Fruit fly (Drosophila melanogaster) whole organism, prepupa: ENCODE data around the gene CG1503.

Source experiments
- Blimp-1 ChIP-seq: fragments of 200-800 bp; sonication (Bioruptor generic); optimal IDR thresholded peaks from 3 replicates; lab custom pipeline; 2017; ENCODE audit warnings: missing biosample characterization, missing genetic modification characterization, mild to moderate bottlenecking, moderate library complexity, missing genetic modification reagents
- CG10669 ChIP-seq: fragments of 200-800 bp; sonication (Bioruptor generic); optimal IDR thresholded peaks from 3 replicates; lab custom pipeline; 2018; ENCODE audit warnings: missing biosample characterization, mild to moderate bottlenecking, missing genetic modification characterization, moderate library complexity
- CG11294 ChIP-seq: fragments of 200-800 bp; sonication (Bioruptor generic); IDR thresholded peaks from 2 replicates; pipeline ENCODE4 v1.3.6; 2022; ENCODE audit warnings: missing biosample characterization, missing genetic modification characterization
- CG11902 ChIP-seq: fragments of 200-800 bp; sonication (Bioruptor generic); optimal IDR thresholded peaks from 3 replicates; lab custom pipeline; 2016; ENCODE audit warnings: missing biosample characterization, missing genetic modification characterization
- CG15336 ChIP-seq: fragments of 200-800 bp; sonication (Bioruptor generic); IDR thresholded peaks from 2 replicates; pipeline ENCODE4 v1.3.6; 2022; ENCODE audit warnings: missing biosample characterization, missing genetic modification characterization
- CG1621 ChIP-seq: fragments of 200-800 bp; sonication (Bioruptor generic); optimal IDR thresholded peaks from 3 replicates; lab custom pipeline; 2018; ENCODE audit warnings: missing biosample characterization, mild to moderate bottlenecking, missing genetic modification characterization
- CG16779 ChIP-seq: fragments of 200-800 bp; sonication (Bioruptor generic); optimal IDR thresholded peaks from 3 replicates; lab custom pipeline; 2017; ENCODE audit warnings: missing biosample characterization, mild to moderate bottlenecking, missing genetic modification characterization
- CG3032 ChIP-seq: fragments of 200-800 bp; optimal IDR thresholded peaks from 2 replicates; lab custom pipeline; 2019; ENCODE audit warnings: missing biosample characterization, mild to moderate bottlenecking, missing genetic modification characterization, moderate library complexity
- CG31627 ChIP-seq: fragments of 200-800 bp; sonication (Bioruptor generic); optimal IDR thresholded peaks from 3 replicates; lab custom pipeline; 2016; ENCODE audit warnings: missing biosample characterization, missing genetic modification characterization
- CG32006 ChIP-seq: fragments of 200-800 bp; sonication (Bioruptor generic); optimal IDR thresholded peaks from 3 replicates; lab custom pipeline; 2017; ENCODE audit warnings: missing biosample characterization, mild to moderate bottlenecking, missing genetic modification characterization
- CG34406 ChIP-seq: fragments of 200-800 bp; sonication (Bioruptor generic); optimal IDR thresholded peaks from 3 replicates; lab custom pipeline; 2016; ENCODE audit warnings: missing biosample characterization, missing genetic modification characterization
- CG3919 ChIP-seq: fragments of 200-800 bp; sonication (Bioruptor generic); optimal IDR thresholded peaks from 3 replicates; lab custom pipeline; 2016; ENCODE audit warnings: missing biosample characterization, missing genetic modification characterization
- CG6163 ChIP-seq: fragments of 200-800 bp; sonication (Bioruptor generic); IDR thresholded peaks from 3 replicates; pipeline ENCODE4 v1.3.6; 2022; ENCODE audit warnings: missing biosample characterization, missing genetic modification characterization
- CG6276 ChIP-seq: fragments of 200-800 bp; sonication (Bioruptor generic); optimal IDR thresholded peaks from 2 replicates; lab custom pipeline; 2017; ENCODE audit warnings: missing biosample characterization, mild to moderate bottlenecking, missing genetic modification characterization
- CG6792 ChIP-seq: fragments of 200-800 bp; sonication (Bioruptor generic); optimal IDR thresholded peaks from 3 replicates; lab custom pipeline; 2016; ENCODE audit warnings: missing biosample characterization, missing genetic modification characterization
- CG6808 ChIP-seq: fragments of 200-800 bp; sonication (Bioruptor generic); optimal IDR thresholded peaks from 3 replicates; lab custom pipeline; 2017; ENCODE audit warnings: missing biosample characterization, missing genetic modification characterization, mild to moderate bottlenecking, moderate library complexity, missing genetic modification reagents
- CG6854 ChIP-seq: fragments of 200-800 bp; sonication (Bioruptor generic); optimal IDR thresholded peaks from 2 replicates; lab custom pipeline; 2017; ENCODE audit warnings: missing biosample characterization, mild to moderate bottlenecking, missing genetic modification characterization
- CG8119 ChIP-seq: fragments of 200-800 bp; sonication (Bioruptor generic); IDR thresholded peaks from 3 replicates; pipeline ENCODE4 v1.3.6; 2022; ENCODE audit warnings: missing biosample characterization, missing genetic modification characterization
- Eip75B ChIP-seq: fragments of 200-800 bp; sonication (Bioruptor generic); optimal IDR thresholded peaks from 3 replicates; lab custom pipeline; 2016; ENCODE audit warnings: missing biosample characterization, missing genetic modification characterization
- Eip78C ChIP-seq: fragments of 200-800 bp; sonication (Bioruptor generic); peaks from one replicate; lab custom pipeline; 2016; ENCODE audit warnings: missing biosample characterization, missing genetic modification characterization
- Eip93F ChIP-seq: fragments of 200-800 bp; sonication (Bioruptor generic); optimal IDR thresholded peaks from 2 replicates; lab custom pipeline; 2016; ENCODE audit warnings: missing biosample characterization, mild to moderate bottlenecking, missing genetic modification characterization
- Ets21C ChIP-seq: fragments of 200-800 bp; sonication (Bioruptor generic); optimal IDR thresholded peaks from 3 replicates; lab custom pipeline; 2016; ENCODE audit warnings: missing biosample characterization, missing genetic modification characterization
- Ets96B ChIP-seq: fragments of 200-800 bp; optimal IDR thresholded peaks from 2 replicates; lab custom pipeline; 2019; ENCODE audit warnings: missing biosample characterization, mild to moderate bottlenecking, missing genetic modification characterization, moderate library complexity
- Hr38 ChIP-seq: sonication (Bioruptor generic); optimal IDR thresholded peaks from 2 replicates; lab custom pipeline; 2016; ENCODE audit warnings: missing biosample characterization, missing genetic modification characterization
- Hr39 ChIP-seq: fragments of 200-800 bp; sonication (Bioruptor generic); optimal IDR thresholded peaks from 2 replicates; lab custom pipeline; 2016; ENCODE audit warnings: missing biosample characterization, missing genetic modification characterization
- Hr4 ChIP-seq: fragments of 200-800 bp; sonication (Bioruptor generic); optimal IDR thresholded peaks from 3 replicates; lab custom pipeline; 2016; ENCODE audit warnings: missing biosample characterization, missing genetic modification characterization
- Lpt ChIP-seq: fragments of 200-800 bp; sonication (Bioruptor generic); optimal IDR thresholded peaks from 3 replicates; lab custom pipeline; 2016; ENCODE audit warnings: missing biosample characterization, missing genetic modification characterization
- Met ChIP-seq: fragments of 200-800 bp; sonication (Bioruptor generic); optimal IDR thresholded peaks from 3 replicates; lab custom pipeline; 2016; ENCODE audit warnings: missing biosample characterization, missing genetic modification characterization
- OdsH ChIP-seq: fragments of 200-800 bp; sonication (Bioruptor generic); optimal IDR thresholded peaks from 3 replicates; lab custom pipeline; 2016; ENCODE audit warnings: missing biosample characterization, missing genetic modification characterization
- Smox ChIP-seq: fragments of 200-800 bp; sonication (Bioruptor generic); optimal IDR thresholded peaks from 3 replicates; lab custom pipeline; 2016; ENCODE audit warnings: missing biosample characterization, missing genetic modification characterization
- Sox102F ChIP-seq: fragments of 200-800 bp; sonication (Bioruptor generic); optimal IDR thresholded peaks from 2 replicates; lab custom pipeline; 2016; ENCODE audit warnings: missing biosample characterization, mild to moderate bottlenecking, missing genetic modification characterization
- Sox15 ChIP-seq: fragments of 200-800 bp; sonication (Bioruptor generic); optimal IDR thresholded peaks from 3 replicates; lab custom pipeline; 2016; ENCODE audit warnings: missing biosample characterization, missing genetic modification characterization
- acj6 ChIP-seq: fragments of 200-800 bp; sonication (Bioruptor generic); optimal IDR thresholded peaks from 3 replicates; lab custom pipeline; 2016; ENCODE audit warnings: missing biosample characterization, missing genetic modification characterization
- cyc ChIP-seq: fragments of 200-800 bp; sonication (Bioruptor generic); optimal IDR thresholded peaks from 3 replicates; lab custom pipeline; 2016; ENCODE audit warnings: missing biosample characterization, missing genetic modification characterization
- dsx ChIP-seq: fragments of 200-800 bp; optimal IDR thresholded peaks from 3 replicates; lab custom pipeline; 2019; ENCODE audit warnings: missing biosample characterization, mild to moderate bottlenecking, missing genetic modification characterization, moderate library complexity; ENCODE audit not compliant: poor library complexity, severe bottlenecking
- eg ChIP-seq: fragments of 200-800 bp; sonication (Bioruptor generic); IDR thresholded peaks from 3 replicates; pipeline ENCODE4 v1.3.6; 2022; ENCODE audit warnings: missing biosample characterization, missing genetic modification characterization
- esn ChIP-seq: fragments of 200-800 bp; sonication (Bioruptor generic); optimal IDR thresholded peaks from 2 replicates; lab custom pipeline; 2016; ENCODE audit warnings: missing biosample characterization, mild to moderate bottlenecking, missing genetic modification characterization, moderate library complexity
- fd85E ChIP-seq: fragments of 200-800 bp; sonication (Bioruptor generic); optimal IDR thresholded peaks from 3 replicates; lab custom pipeline; 2016; ENCODE audit warnings: missing biosample characterization, missing genetic modification characterization
- fkh ChIP-seq: fragments of 200-800 bp; sonication (Bioruptor generic); optimal IDR thresholded peaks from 3 replicates; lab custom pipeline; 2017; ENCODE audit warnings: missing biosample characterization, mild to moderate bottlenecking, missing genetic modification characterization, moderate library complexity
- lz ChIP-seq: fragments of 200-800 bp; sonication (Bioruptor generic); optimal IDR thresholded peaks from 3 replicates; lab custom pipeline; 2016; ENCODE audit warnings: missing biosample characterization, missing genetic modification characterization
- net ChIP-seq: fragments of 200-800 bp; sonication (Bioruptor generic); optimal IDR thresholded peaks from 3 replicates; lab custom pipeline; 2016; ENCODE audit warnings: missing biosample characterization, missing genetic modification characterization
- ss ChIP-seq, 2 experiments: fragments of 200-800 bp; sonication (Bioruptor generic); optimal IDR thresholded peaks; 2 replicates in 1 of 2; 3 replicates in 1 of 2; lab custom pipeline; 2017 to 2018; ENCODE audit warnings: mild to moderate bottlenecking in 2 of 2, missing biosample characterization in 2 of 2, missing genetic modification characterization in 2 of 2, moderate library complexity in 1 of 2
- svp ChIP-seq: fragments of 200-800 bp; sonication (Bioruptor generic); peaks from one replicate; lab custom pipeline; 2016; ENCODE audit warnings: missing biosample characterization, missing genetic modification characterization
- topi ChIP-seq: fragments of 200-800 bp; sonication (Bioruptor generic); optimal IDR thresholded peaks from 3 replicates; lab custom pipeline; 2016; ENCODE audit warnings: missing biosample characterization, missing genetic modification characterization
- vri ChIP-seq: fragments of 200-800 bp; sonication (Bioruptor generic); optimal IDR thresholded peaks from 3 replicates; lab custom pipeline; 2016; ENCODE audit warnings: missing biosample characterization, mild to moderate bottlenecking, missing genetic modification characterization

CG1503 gene

DNA sequence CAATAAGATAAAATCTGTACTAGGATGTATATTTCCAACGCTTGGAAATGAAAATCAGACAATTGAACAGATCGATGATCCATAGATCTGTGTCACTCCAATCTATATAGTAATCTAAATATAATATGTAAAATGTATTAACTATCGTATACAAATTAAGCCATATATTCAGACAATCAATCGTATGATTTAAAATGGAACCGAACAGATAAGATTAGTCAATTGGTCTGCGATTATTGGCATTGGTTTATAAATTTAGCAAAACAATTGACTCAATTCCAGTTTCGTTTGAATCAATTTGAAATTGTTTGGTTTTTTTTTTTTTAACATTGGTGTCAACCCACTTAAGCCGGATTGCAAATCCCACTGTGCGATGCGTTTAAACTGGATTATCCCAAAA lies 38.3 kb downstream of the CG1503 start (continued):
- TF ChIP-seq Eip78C (GFP tag; lab: Kevin White, UChicago): peak; percentile 77

DNA sequence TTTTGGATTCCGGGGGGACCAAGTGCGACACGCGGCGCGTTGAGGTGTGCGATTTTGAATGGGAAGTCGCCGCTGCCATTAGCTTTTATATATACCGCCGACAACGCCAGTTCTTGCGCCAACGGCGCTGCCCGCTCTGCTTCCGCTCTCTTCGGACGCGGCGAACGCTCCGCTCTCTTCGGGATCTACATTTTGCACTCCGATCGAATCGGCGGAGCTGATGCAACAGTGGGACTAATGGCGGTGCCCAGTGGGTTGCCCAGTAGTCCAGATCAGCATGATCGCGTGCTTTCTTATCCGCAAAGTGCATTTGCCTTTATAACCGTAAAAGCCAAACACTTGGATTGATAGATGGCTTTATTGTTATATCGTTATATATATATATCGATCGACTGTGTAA lies 38.7 kb downstream of the CG1503 start, which contains the start of gene CG32512:
Gene CG32512, minus strand, starts transcription at position 67 of the 400 bp plus-strand sequence.
- TF ChIP-seq CG6163 (GFP tag; lab: Robert Waterston, UW) (peak; percentile 49), CG8119 (GFP tag; lab: Robert Waterston, UW) (peak; percentile 13; the same call in 1 of the 3 replicates), CG15336 (peak; percentile 12; the same call in 1 of the 2 replicates), CG1621 (tag; lab: Kevin White, UChicago) (no peak), vri (peak; percentile 16), dsx (GFP tag; lab: Kevin White, UChicago) (no peak), eg (GFP tag; lab: Robert Waterston, UW) (peak; percentile 53; the same call in 1 of the 3 replicates), Hr39 (GFP tag; lab: Kevin White, UChicago) (peak; percentile 1)

DNA sequence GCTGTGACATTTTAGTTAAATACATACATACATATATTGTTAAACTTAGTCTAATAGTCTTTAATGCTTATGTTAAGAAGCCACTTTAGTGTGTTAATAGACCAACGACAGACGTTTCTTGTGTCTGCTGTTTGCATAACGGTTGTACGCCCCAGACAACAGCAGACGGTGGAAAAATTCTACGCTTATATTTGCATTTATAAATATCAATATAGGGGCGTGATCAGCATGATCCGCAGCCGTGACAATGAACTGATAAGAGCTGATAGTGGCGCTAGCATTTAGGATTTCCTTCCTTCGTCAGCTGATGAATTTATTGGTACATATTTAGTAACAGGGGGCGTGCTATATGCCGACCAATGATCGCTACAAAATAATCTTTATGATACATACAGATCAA lies 40.4 kb downstream of the CG1503 start:
- TF ChIP-seq Smox (GFP tag; lab: Kevin White, UChicago) (no peak), lz (GFP tag; lab: Kevin White, UChicago) (no peak), Eip78C (GFP tag; lab: Kevin White, UChicago) (peak; percentile 10), svp (GFP tag; lab: Kevin White, UChicago) (peak; percentile 38), fkh (peak; percentile 65)
- TF ChIP-seq, all 60 proteins: peak for 3

DNA sequence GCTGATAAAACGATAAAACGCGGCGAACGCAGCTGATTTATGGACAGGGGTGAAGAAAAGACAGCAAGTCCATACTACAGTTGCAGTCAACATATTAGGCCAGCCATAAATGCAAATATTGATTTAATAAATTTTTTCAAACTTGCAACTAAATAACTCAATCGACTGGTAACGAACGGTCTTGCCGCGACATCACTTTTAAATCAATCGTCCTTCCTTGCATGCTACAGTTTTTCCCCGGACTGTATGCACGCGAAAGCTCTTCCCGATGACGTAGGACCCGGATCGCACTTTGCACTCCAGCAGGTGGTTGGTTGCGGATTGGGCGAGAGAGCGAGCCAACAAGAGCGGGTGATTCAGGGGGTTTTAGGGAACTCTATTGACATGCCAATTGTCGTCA lies 41.2 kb downstream of the CG1503 start:
- TF ChIP-seq Ets21C (GFP tag; lab: Kevin White, UChicago) (peak; percentile 96), topi (GFP tag; lab: Kevin White, UChicago) (peak; percentile 97), CG11902 (GFP tag; lab: Kevin White, UChicago) (peak; percentile 92), net (GFP tag; lab: Kevin White, UChicago) (peak; percentile 91), CG10669 (peak; percentile 85), CG16779 (tag; lab: Kevin White, UChicago) (peak; percentile 85), Blimp-1 (GFP tag; lab: Kevin White, UChicago) (peak; percentile 82), lz (GFP tag; lab: Kevin White, UChicago) (peak; percentile 96), CG34406 (GFP tag; lab: Kevin White, UChicago) (peak; percentile 91), CG6792 (GFP tag; lab: Kevin White, UChicago) (peak; percentile 94), CG6276 (peak; percentile 80), esn (GFP tag; lab: Kevin White, UChicago) (peak; percentile 97), fd85E (GFP tag; lab: Kevin White, UChicago) (peak; percentile 80), CG6854 (GFP tag; lab: Kevin White, UChicago) (peak; percentile 95), cyc (GFP tag; lab: Kevin White, UChicago) (peak; percentile 97), ss (GFP tag; optimal IDR thresholded peaks at IDR 0.05; lab: Kevin White, UChicago) (peak; percentile 72 to 79), CG6808 (peak; percentile 80), CG3919 (GFP tag; lab: Kevin White, UChicago) (peak; percentile 92), CG11294 (GFP tag; lab: Robert Waterston, UW) (peak; percentile 83), Ets96B (tag; lab: Kevin White, UChicago) (peak; percentile 75), fkh (peak; percentile 11), acj6 (GFP tag; lab: Kevin White, UChicago) (peak; percentile 93), CG32006 (peak; percentile 82), Sox15 (GFP tag; lab: Kevin White, UChicago) (peak; percentile 92), OdsH (peak; percentile 93), Smox (GFP tag; lab: Kevin White, UChicago) (peak; percentile 96), Hr38 (GFP tag; lab: Kevin White, UChicago) (peak; percentile 42), CG31627 (GFP tag; lab: Kevin White, UChicago) (peak; percentile 98), CG1621 (tag; lab: Kevin White, UChicago) (peak; percentile 84), Sox102F (GFP tag; lab: Kevin White, UChicago) (peak; percentile 96), CG3032 (peak; percentile 75), Hr39 (GFP tag; lab: Kevin White, UChicago) (peak; percentile 97), Lpt (GFP tag; lab: Kevin White, UChicago) (peak; percentile 83), svp (GFP tag; lab: Kevin White, UChicago) (peak; percentile 98), Eip93F (GFP tag; lab: Kevin White, UChicago) (peak; percentile 86), Eip75B (peak; percentile 92), Met (GFP tag; lab: Kevin White, UChicago) (peak; percentile 96), Hr4 (GFP tag; lab: Kevin White, UChicago) (peak; percentile 90), Eip78C (GFP tag; lab: Kevin White, UChicago) (peak; percentile 96)
